Fruit fly (Drosophila melanogaster) whole organism, larva: Measurements from ENCODE around the gene CG14820.

Source experiments
- noc ChIP-seq: fragments of 200-800 bp; sonication (Bioruptor generic); optimal IDR thresholded peaks from 3 replicates; lab custom pipeline; 2019; ENCODE audit warnings: missing biosample characterization, mild to moderate bottlenecking, missing genetic modification characterization, moderate library complexity

The CG14820 gene

dm6 chr3L:6943948-6944319 lies 11.2 kb downstream of the CG14820 start:
- no peak for TF ChIP-seq noc (tag; lab: Kevin White, UChicago)

dm6 chr3L:6945357-6945756 lies 12.6 kb downstream of the CG14820 start:
- no peak for TF ChIP-seq noc (tag; lab: Kevin White, UChicago)

- TF ChIP-seq noc (tag; lab: Kevin White, UChicago), result no peak
Measured at dm6 chr3L:6947188-6947971, 14.7 kb downstream of the CG14820 start.

DNA sequence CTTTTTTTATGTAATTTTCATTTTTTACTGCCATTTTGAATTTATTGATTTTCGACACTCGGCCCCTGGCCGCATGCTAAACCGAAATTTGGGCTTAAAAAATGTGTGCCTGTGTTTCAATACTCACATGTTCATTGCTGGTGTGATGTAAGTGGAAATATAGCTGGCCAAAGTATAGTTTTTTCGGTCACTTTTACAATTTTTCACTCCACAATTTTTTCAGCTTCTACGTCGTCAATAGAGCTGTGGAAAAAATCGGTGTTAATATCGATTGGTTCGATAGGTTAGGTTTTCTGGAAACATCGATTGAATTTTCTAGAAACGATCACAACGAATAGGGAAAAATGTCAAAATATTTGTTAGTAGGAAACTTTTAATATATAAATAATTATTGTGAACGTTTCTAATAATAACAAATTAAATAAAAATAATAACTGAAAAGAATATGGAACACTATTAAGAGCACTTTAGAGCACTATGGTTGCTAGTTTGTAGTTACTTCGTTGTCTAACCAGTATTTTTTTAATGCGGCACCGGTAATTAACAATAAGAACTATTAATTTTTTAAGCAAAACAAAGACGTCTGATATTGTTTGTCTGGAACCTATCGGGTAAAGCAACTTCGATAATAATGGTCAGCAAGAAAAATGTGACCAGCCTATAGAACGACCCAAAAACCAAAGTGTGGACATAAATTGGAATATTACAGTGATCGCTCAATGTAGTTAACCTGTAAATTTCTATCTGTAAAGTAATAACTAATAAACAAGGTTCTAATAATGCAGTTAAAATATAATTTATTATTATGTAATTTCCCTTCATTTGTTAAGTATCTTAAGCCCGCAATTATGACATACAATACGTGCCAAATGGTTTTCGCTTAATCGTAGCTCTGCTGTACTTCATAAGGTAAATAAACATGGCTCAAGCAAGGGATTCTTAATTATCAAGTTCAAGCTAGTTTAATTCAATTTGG lies 22.8 kb downstream of the CG14820 start, which contains the start of the genes CG10077 and CG9948:
TSS of gene CG10077 (minus strand) at position 651 of the 976 bp plus-strand sequence.
TSS of gene CG9948 (plus strand) at position 738 of the 976 bp plus-strand sequence.
- peak; percentile 89 for TF ChIP-seq noc (tag; lab: Kevin White, UChicago)

- TF ChIP-seq noc (tag; lab: Kevin White, UChicago), result no peak
Measured at dm6 chr3L:6957753-6958420, 25.2 kb downstream of the CG14820 start, which contains the start of the genes Uqcc1 and Surf1. TSS of gene Uqcc1 (minus strand) at chr3L:6958108. TSS of gene Surf1 (plus strand) at chr3L:6958346.

DNA sequence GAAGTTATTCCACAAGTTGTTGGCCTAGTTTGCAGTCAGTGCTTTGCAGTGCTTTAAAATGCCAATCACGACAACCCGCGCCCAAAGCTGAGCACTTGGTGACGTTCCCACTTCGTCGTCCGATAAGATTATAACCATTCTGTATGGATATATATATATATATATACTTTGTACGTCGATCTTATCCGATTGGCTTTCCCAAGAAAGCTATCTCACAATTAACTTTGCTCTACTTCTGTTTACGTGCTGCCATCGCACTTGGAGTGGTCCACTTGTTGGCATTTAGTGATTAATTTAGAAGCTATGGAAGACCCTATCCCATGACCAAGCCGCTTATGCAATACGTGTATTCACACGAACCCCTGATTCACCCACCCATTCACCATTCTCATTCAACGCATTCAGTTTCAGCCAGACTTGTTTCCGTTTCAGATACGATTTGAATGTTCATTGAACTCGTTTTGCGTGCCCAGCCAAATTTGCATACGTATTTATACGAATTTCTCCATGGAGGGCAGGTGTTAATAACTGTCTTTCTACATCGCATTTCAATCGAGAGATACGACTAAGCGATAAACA lies 29.4 kb downstream of the CG14820 start:
- no peak for TF ChIP-seq noc (tag; lab: Kevin White, UChicago)

dm6 chr3L:6963175-6963574 lies 30.4 kb downstream of the CG14820 start:
- no peak for TF ChIP-seq noc (tag; lab: Kevin White, UChicago)

DNA sequence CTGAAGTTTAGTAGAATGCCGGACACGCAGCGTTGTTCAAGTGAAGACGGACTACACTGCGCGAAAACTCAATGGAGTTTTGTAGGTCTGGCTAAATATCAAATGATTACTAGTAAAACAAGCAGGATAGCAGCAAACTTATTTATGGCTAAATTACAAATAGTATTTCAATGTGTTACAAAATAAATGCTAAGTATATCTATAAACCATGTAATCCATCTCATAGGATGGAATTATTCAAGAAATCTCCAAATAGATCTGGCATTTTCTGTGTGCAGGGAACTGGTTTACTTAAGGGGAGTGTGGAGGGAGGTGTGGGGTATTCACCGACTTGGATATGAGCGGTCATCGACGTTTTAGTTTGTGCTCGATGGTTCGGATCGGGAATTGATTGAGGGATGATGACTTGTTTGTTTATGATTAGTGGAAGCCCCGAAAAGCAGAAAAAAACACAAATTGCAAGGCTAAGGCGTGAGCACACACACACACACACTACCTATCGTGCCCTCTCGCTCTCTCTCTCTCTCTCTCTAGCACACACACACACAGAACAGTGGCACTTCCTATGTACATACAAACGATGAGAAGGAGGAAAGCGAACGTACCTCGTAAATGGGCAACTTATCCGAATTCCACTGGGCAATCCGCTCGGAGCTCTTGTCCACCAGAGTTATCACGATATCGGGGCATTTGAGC lies 31.2 kb downstream of the CG14820 start:
- peak; percentile 42 for TF ChIP-seq noc (tag; lab: Kevin White, UChicago)

DNA sequence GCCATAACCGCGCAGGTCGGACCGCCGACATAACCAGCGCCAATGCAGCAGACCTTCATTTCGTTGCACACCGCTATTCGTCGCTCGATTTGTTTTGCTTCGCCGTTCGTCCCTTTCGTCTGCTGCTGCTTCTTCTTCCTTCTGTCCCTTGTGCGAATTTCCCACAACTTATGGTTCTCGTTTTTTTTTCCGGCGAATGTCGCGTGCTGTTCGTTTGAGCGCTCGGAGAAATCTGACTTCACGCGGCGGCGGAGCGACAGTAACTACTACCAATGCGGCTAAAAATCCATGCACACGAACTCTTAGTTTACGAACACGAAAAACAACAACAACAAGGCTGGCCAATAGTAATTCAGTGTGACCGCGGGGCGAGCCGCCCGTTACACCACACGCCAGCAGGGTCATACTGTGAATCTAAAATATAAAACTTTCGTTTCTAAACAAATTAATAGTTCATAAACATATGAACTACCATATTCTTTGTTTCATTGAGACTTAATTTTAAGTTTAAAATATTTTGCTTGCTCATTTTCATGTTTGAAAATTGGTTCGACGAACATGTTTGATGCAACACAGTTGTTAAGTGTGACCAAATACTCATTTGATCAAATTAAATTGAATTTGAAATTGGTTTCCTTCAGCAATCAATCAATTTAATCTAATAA lies 31.9 kb downstream of the CG14820 start, which contains the start of gene sgl:
TSS of gene sgl (minus strand) at position 271 of the 665 bp plus-strand sequence.
- peak; percentile 50 for TF ChIP-seq noc (tag; lab: Kevin White, UChicago)

DNA sequence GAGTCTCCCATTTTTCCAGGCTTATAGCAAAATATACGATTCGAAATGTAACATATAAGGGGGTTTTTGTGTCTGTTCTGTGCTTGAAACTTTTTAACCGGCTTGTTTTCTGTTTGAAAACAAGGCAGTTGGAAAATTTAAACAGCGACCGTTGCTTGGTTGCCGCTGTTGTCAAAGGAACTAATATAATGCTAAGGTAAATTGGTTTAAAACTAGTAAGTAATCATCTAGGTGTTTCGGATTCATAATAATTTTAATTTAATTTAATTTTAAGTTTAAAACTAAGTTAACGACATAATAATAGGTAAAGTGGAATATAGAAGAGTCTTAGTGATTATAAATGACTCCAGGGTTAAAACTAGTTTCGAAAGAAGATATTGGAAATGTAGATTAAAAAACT lies 35.1 kb downstream of the CG14820 start, which contains the start of gene CG10064:
TSS of gene CG10064 (minus strand) at position 101 of the 400 bp plus-strand sequence.
- no peak for TF ChIP-seq noc (tag; lab: Kevin White, UChicago)

- TF ChIP-seq noc (tag; lab: Kevin White, UChicago), result peak; percentile 60
Measured at dm6 chr3L:6968961-6969814, 36.5 kb downstream of the CG14820 start, which contains the start of the genes Mis12 and CG9953. TSS of gene Mis12 (minus strand) at chr3L:6969048. TSS of gene CG9953 (plus strand) at chr3L:6969658.

DNA sequence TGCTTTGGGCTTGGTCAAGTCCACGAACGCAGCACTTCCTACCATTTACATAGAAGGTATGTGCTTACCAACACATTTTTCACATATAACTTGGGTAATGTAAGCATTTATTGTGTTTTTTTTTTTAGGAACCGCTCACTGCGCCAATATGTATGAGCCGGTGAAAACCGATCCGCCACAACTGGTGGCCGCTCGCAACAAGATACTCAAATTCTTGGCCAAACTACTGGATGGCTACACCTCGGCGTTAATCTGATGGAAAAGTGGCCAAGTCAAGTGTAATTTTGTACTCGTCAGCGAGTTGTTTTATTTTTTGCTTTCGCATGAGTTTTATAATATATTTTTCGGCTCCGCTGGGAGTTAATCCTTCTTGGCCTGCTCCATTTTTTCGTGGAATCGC lies 38.6 kb downstream of the CG14820 start:
- no peak for TF ChIP-seq noc (tag; lab: Kevin White, UChicago)

DNA sequence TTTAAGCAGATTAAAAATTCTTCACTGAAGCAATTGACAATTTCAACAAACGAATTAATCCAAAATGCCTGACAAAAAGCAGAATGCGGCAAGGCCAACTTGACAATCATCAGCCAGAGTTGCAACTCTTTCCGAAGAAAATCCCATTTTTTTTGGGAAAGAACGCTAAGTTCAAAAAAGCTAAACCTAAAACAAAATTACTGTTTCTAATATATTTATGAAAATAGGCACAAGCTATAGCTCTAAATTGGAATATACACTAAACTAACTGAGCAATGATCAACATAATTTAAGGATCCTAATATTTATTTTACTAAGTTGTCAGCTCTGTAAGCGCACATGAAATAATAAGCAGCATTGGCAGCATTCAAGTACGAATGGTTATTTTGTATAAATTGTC lies 39.6 kb downstream of the CG14820 start, which contains the start of gene CG10063:
TSS of gene CG10063 (minus strand) at position 101 of the 400 bp plus-strand sequence.
- no peak for TF ChIP-seq noc (tag; lab: Kevin White, UChicago)
